Fruit fly (Drosophila melanogaster): Measurements from ENCODE around the gene CG13312.

DNA sequence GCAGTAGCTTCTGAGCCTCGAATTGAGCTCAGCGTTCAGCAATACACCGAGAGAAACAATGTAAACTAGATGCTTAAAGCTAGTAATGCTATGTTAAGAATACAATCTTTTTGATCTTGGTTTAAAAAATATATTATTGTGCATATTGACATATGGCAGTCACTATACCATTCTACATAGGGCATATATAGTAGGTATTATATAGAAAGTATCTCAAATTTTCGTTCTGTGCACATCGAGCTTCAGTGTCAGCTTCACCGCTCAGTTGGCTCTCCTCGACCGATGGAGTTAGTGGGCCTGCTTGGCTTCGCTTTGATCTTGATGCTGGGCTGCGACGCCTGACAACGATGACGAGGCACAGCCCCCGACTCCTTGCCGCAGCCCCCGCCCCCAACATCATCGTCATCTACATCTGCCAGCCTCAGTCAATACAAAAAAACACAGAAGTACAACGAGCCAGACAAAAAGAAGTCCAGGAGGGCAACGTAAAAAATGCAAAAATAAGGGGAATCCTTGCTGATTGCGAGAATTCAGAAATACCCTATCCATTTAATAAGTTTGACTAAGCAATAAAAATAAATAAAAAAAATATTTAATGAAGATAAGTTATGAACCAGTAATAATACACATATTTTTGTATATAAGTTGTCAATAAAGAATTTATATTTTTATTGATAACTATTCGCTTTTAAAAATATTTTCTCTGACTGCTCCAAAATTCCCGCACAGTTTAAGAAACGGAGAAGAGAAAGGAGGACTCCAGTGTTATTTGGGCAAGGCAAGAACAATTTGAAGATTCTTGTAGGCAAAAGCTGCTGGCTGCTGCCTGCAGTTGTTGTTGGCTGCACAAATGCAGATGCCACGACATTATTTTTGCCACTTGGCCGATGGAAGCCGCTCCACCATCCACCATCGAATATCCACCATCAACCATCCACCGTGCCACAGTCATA lies 15.0 kb upstream of the CG13312 start:
- TF ChIP-seq psq (optimal IDR thresholded peaks at IDR 0.05): no peak
- TF ChIP-seq usp (GFP tag; optimal IDR thresholded peaks at IDR 0.05): no peak
- TF ChIP-seq Dll (optimal IDR thresholded peaks at IDR 0.05): no peak
- TF ChIP-seq CG8478 (optimal IDR thresholded peaks at IDR 0.05): no peak
- no peak for TF ChIP-seq pan (optimal IDR thresholded peaks at IDR 0.05)

All from whole organism.